Worm (Caenorhabditis elegans): ENCODE data around the gene elp-1.

Gene elp-1

ce11 chrV:20755494-20755893, 14.5 kb downstream of the elp-1 start:
- TF ChIP-seq F13C5.2 (tag; optimal IDR thresholded peaks at IDR 0.05) (no peak), flt-1 (GFP tag; IDR thresholded peaks at IDR 0.05) (no peak), B0310.2 (tag; optimal IDR thresholded peaks at IDR 0.05) (no peak)

ce11 chrV:20753838-20754503, 16.0 kb downstream of the elp-1 start:
- no peak for TF ChIP-seq pes-1 (GFP tag; IDR thresholded peaks at IDR 0.05)
- no peak for TF ChIP-seq scrt-1 (GFP tag; IDR thresholded peaks at IDR 0.05)
- no peak for TF ChIP-seq tbx-37 (GFP tag; conservative IDR thresholded peaks at IDR 0.05)
- TF ChIP-seq B0310.2 (tag; optimal IDR thresholded peaks at IDR 0.05): no peak
- no peak for TF ChIP-seq aly-1 (tag; optimal IDR thresholded peaks at IDR 0.05)
- no peak for TF ChIP-seq hnd-1 (tag; optimal IDR thresholded peaks at IDR 0.05)
- no peak for TF ChIP-seq hmbx-1 (tag; optimal IDR thresholded peaks at IDR 0.05)
- TF ChIP-seq ama-1 (optimal IDR thresholded peaks at IDR 0.05): no peak

ce11 chrV:20752609-20753102, 17.3 kb downstream of the elp-1 start, which contains the start of gene pha-4:
Gene pha-4, plus strand, starts transcription at chrV:20753052.
- TF ChIP-seq F13C5.2 (tag; optimal IDR thresholded peaks at IDR 0.05) (no peak), scrt-1 (GFP tag; IDR thresholded peaks at IDR 0.05) (no peak), B0310.2 (tag; optimal IDR thresholded peaks at IDR 0.05) (no peak), sea-1 (GFP tag; conservative IDR thresholded peaks at IDR 0.05) (no peak), hnd-1 (tag; optimal IDR thresholded peaks at IDR 0.05) (no peak), pes-1 (GFP tag; IDR thresholded peaks at IDR 0.05) (no peak), tbx-37 (GFP tag; conservative IDR thresholded peaks at IDR 0.05) (no peak), ceh-36 (tag; optimal IDR thresholded peaks at IDR 0.05) (no peak), aly-1 (tag; optimal IDR thresholded peaks at IDR 0.05) (no peak), ceh-13 (GFP tag; optimal IDR thresholded peaks at IDR 0.05) (no peak), tbx-11 (GFP tag; IDR thresholded peaks at IDR 0.05) (no peak)

ce11 chrV:20749098-20749497, 20.9 kb downstream of the elp-1 start:
- no peak for TF ChIP-seq sea-1 (GFP tag; conservative IDR thresholded peaks at IDR 0.05)

ce11 chrV:20747964-20748363, 22.0 kb downstream of the elp-1 start:
- TF ChIP-seq tbx-11 (GFP tag; IDR thresholded peaks at IDR 0.05): 0 out of 2 replicates have a peak, but pooled peaks have one; percentile 17
- no peak for TF ChIP-seq F13C5.2 (tag; optimal IDR thresholded peaks at IDR 0.05)

ce11 chrV:20746805-20747204, 23.2 kb downstream of the elp-1 start:
- TF ChIP-seq ama-1 (optimal IDR thresholded peaks at IDR 0.05) (no peak), flt-1 (GFP tag; IDR thresholded peaks at IDR 0.05) (no peak), tra-4 (tag; optimal IDR thresholded peaks at IDR 0.05) (no peak), hmg-4 (GFP tag; optimal IDR thresholded peaks at IDR 0.05) (no peak), pes-1 (GFP tag; IDR thresholded peaks at IDR 0.05) (no peak), ceh-36 (tag; optimal IDR thresholded peaks at IDR 0.05) (no peak), hmbx-1 (tag; optimal IDR thresholded peaks at IDR 0.05) (no peak), F13C5.2 (tag; optimal IDR thresholded peaks at IDR 0.05) (no peak), tbx-11 (GFP tag; IDR thresholded peaks at IDR 0.05) (no peak), B0310.2 (tag; optimal IDR thresholded peaks at IDR 0.05) (no peak), sea-1 (GFP tag; conservative IDR thresholded peaks at IDR 0.05) (no peak), ets-7 (tag; optimal IDR thresholded peaks at IDR 0.05) (no peak)

ce11 chrV:20745278-20745677, 24.7 kb downstream of the elp-1 start:
- TF ChIP-seq B0310.2 (tag; optimal IDR thresholded peaks at IDR 0.05) (no peak), hnd-1 (tag; optimal IDR thresholded peaks at IDR 0.05) (no peak), hmg-4 (GFP tag; optimal IDR thresholded peaks at IDR 0.05) (no peak), ama-1 (optimal IDR thresholded peaks at IDR 0.05) (no peak), tbx-37 (GFP tag; conservative IDR thresholded peaks at IDR 0.05) (no peak), ets-7 (tag; optimal IDR thresholded peaks at IDR 0.05) (no peak), sea-1 (GFP tag; conservative IDR thresholded peaks at IDR 0.05) (no peak), tbx-11 (GFP tag; IDR thresholded peaks at IDR 0.05) (no peak), flt-1 (GFP tag; IDR thresholded peaks at IDR 0.05) (no peak), aly-1 (tag; optimal IDR thresholded peaks at IDR 0.05) (no peak), ceh-36 (tag; optimal IDR thresholded peaks at IDR 0.05) (no peak), hmbx-1 (tag; optimal IDR thresholded peaks at IDR 0.05) (no peak)

ce11 chrV:20744290-20744837, 25.6 kb downstream of the elp-1 start, which contains the start of gene dnj-25:
Gene dnj-25, minus strand, starts transcription at chrV:20744346.
- TF ChIP-seq hmg-4 (GFP tag; optimal IDR thresholded peaks at IDR 0.05): no peak
- TF ChIP-seq F13C5.2 (tag; optimal IDR thresholded peaks at IDR 0.05): peak; percentile 27

- TF ChIP-seq B0310.2 (tag; optimal IDR thresholded peaks at IDR 0.05): no peak
- no peak for TF ChIP-seq tbx-11 (GFP tag; IDR thresholded peaks at IDR 0.05)
- no peak for TF ChIP-seq sea-1 (GFP tag; conservative IDR thresholded peaks at IDR 0.05)
- TF ChIP-seq flt-1 (GFP tag; IDR thresholded peaks at IDR 0.05): no peak
- TF ChIP-seq ceh-13 (GFP tag; optimal IDR thresholded peaks at IDR 0.05): no peak
- TF ChIP-seq ama-1 (optimal IDR thresholded peaks at IDR 0.05): no peak
- no peak for TF ChIP-seq F13C5.2 (tag; optimal IDR thresholded peaks at IDR 0.05)
- TF ChIP-seq ets-7 (tag; optimal IDR thresholded peaks at IDR 0.05): no peak
- no peak for TF ChIP-seq hmbx-1 (tag; optimal IDR thresholded peaks at IDR 0.05)
- no peak for TF ChIP-seq hmg-4 (GFP tag; optimal IDR thresholded peaks at IDR 0.05)
- no peak for TF ChIP-seq ceh-36 (tag; optimal IDR thresholded peaks at IDR 0.05)
Observed at ce11 chrV:20739387-20739786, 30.6 kb downstream of the elp-1 start.

Measured in whole organism, early embryonic.